Worm (Caenorhabditis elegans) whole organism, L3 larva: ENCODE measurements around the gene H20J04.4.

Source experiments
- R02D3.7 ChIP-seq: fragments of 150-350 bp; optimal IDR thresholded peaks from 2 replicates; lab custom pipeline; 2014; ENCODE audit warnings: missing biosample characterization, missing genetic modification characterization
- ZK546.5 ChIP-seq: sonication (generic microtip); optimal IDR thresholded peaks from 2 replicates; lab custom pipeline; 2017; ENCODE audit warnings: missing biosample characterization, missing genetic modification characterization
- aly-2 ChIP-seq: fragments of 150-350 bp; optimal IDR thresholded peaks from 2 replicates; lab custom pipeline; 2014; ENCODE audit warnings: missing biosample characterization, missing genetic modification characterization
- ama-1 ChIP-seq: fragments of 150-350 bp; optimal IDR thresholded peaks from 2 replicates; lab custom pipeline; 2018
- ceh-16 ChIP-seq: sonication (generic microtip); optimal IDR thresholded peaks from 2 replicates; lab custom pipeline; 2017; ENCODE audit warnings: missing biosample characterization, missing genetic modification characterization
- ceh-28 ChIP-seq: fragments of 150-350 bp; optimal IDR thresholded peaks from 2 replicates; lab custom pipeline; 2014; ENCODE audit warnings: missing biosample characterization, missing genetic modification reagents, missing genetic modification characterization
- ceh-82 ChIP-seq: fragments of 150-350 bp; optimal IDR thresholded peaks from 2 replicates; lab custom pipeline; 2014; ENCODE audit warnings: missing biosample characterization, missing genetic modification characterization
- daf-12 ChIP-seq: fragments of 150-350 bp; optimal IDR thresholded peaks from 2 replicates; lab custom pipeline; 2014; ENCODE audit warnings: missing biosample characterization, missing genetic modification reagents, missing genetic modification characterization
- egl-27 ChIP-seq: sonication (generic microtip); optimal IDR thresholded peaks from 4 replicates; lab custom pipeline; 2017; ENCODE audit warnings: missing biosample characterization, missing genetic modification reagents, missing genetic modification characterization
- egl-5 ChIP-seq: fragments of 150-350 bp; optimal IDR thresholded peaks from 2 replicates; lab custom pipeline; 2017; ENCODE audit warnings: missing biosample characterization, missing genetic modification reagents, missing genetic modification characterization, inconsistent platforms
- elt-1 ChIP-seq: fragments of 150-350 bp; optimal IDR thresholded peaks from 2 replicates; lab custom pipeline; 2014; ENCODE audit warnings: missing biosample characterization, missing genetic modification characterization
- elt-2 ChIP-seq: sonication (generic microtip); optimal IDR thresholded peaks from 2 replicates; lab custom pipeline; 2016; ENCODE audit warnings: missing genetic modification reagents, mild to moderate bottlenecking, missing genetic modification characterization, missing compliant biosample characterization
- eor-1 ChIP-seq, 2 experiments: fragments of 150-350 bp; optimal IDR thresholded peaks; 2 replicates each; lab custom pipeline; 2014 to 2018; ENCODE audit warnings: missing biosample characterization in 2 of 2, missing genetic modification characterization in 2 of 2
- fkh-10 ChIP-seq: sonication (generic microtip); optimal IDR thresholded peaks from 2 replicates; lab custom pipeline; 2017; ENCODE audit warnings: missing biosample characterization, missing genetic modification reagents, missing genetic modification characterization
- fkh-2 ChIP-seq: fragments of 150-350 bp; optimal IDR thresholded peaks from 2 replicates; lab custom pipeline; 2014; ENCODE audit warnings: missing biosample characterization, missing genetic modification reagents, missing genetic modification characterization
- fos-1 ChIP-seq: fragments of 150-350 bp; optimal IDR thresholded peaks from 2 replicates; lab custom pipeline; 2014; ENCODE audit warnings: missing biosample characterization, missing genetic modification characterization
- hmg-11 ChIP-seq: sonication (generic microtip); optimal IDR thresholded peaks from 2 replicates; lab custom pipeline; 2016; ENCODE audit warnings: missing genetic modification characterization, missing compliant biosample characterization
- jun-1 ChIP-seq: fragments of 150-350 bp; optimal IDR thresholded peaks from 2 replicates; lab custom pipeline; 2014; ENCODE audit warnings: missing biosample characterization, missing genetic modification reagents, missing genetic modification characterization
- lin-15B ChIP-seq: fragments of 150-350 bp; optimal IDR thresholded peaks from 2 replicates; lab custom pipeline; 2014; ENCODE audit warnings: missing biosample characterization, missing genetic modification characterization
- mdl-1 ChIP-seq: fragments of 150-350 bp; optimal IDR thresholded peaks from 2 replicates; lab custom pipeline; 2014; ENCODE audit warnings: missing biosample characterization, missing genetic modification characterization
- mml-1 ChIP-seq: fragments of 150-350 bp; sonication (generic microtip); optimal IDR thresholded peaks from 3 replicates; lab custom pipeline; 2014; ENCODE audit warnings: missing biosample characterization, missing genetic modification characterization
- nfya-1 ChIP-seq: sonication (generic microtip); optimal IDR thresholded peaks from 2 replicates; lab custom pipeline; 2017; ENCODE audit warnings: missing genetic modification characterization, mild to moderate bottlenecking, missing compliant biosample characterization, antibody characterized with exemption, moderate library complexity; ENCODE audit not compliant: insufficient read depth
- nhr-11 ChIP-seq: fragments of 150-350 bp; optimal IDR thresholded peaks from 2 replicates; lab custom pipeline; 2014; ENCODE audit warnings: missing biosample characterization, missing genetic modification characterization
- nhr-25 ChIP-seq: sonication (generic microtip); optimal IDR thresholded peaks from 2 replicates; lab custom pipeline; 2017; ENCODE audit warnings: missing biosample characterization, missing genetic modification characterization
- nhr-43 ChIP-seq: sonication (generic microtip); optimal IDR thresholded peaks from 2 replicates; lab custom pipeline; 2016; ENCODE audit warnings: mild to moderate bottlenecking, missing genetic modification characterization, missing compliant biosample characterization; ENCODE audit not compliant: poor library complexity, severe bottlenecking
- nhr-76 ChIP-seq: fragments of 150-350 bp; sonication (generic microtip); optimal IDR thresholded peaks from 5 replicates; lab custom pipeline; 2014; ENCODE audit warnings: missing biosample characterization, missing genetic modification characterization
- pha-4 ChIP-seq: fragments of 150-350 bp; optimal IDR thresholded peaks from 2 replicates; lab custom pipeline; 2014; ENCODE audit warnings: missing biosample characterization, missing genetic modification reagents, missing genetic modification characterization
- pqm-1 ChIP-seq: fragments of 150-350 bp; optimal IDR thresholded peaks from 2 replicates; lab custom pipeline; 2017; ENCODE audit warnings: missing biosample characterization, missing genetic modification characterization, inconsistent platforms
- sea-2 ChIP-seq: fragments of 150-350 bp; sonication (generic microtip); optimal IDR thresholded peaks from 4 replicates; lab custom pipeline; 2014; ENCODE audit warnings: missing biosample characterization, missing genetic modification reagents, missing genetic modification characterization
- skn-1 ChIP-seq: fragments of 150-350 bp; optimal IDR thresholded peaks from 2 replicates; lab custom pipeline; 2014; ENCODE audit warnings: missing biosample characterization, missing genetic modification characterization
- tbx-2 ChIP-seq: sonication (generic microtip); optimal IDR thresholded peaks from 2 replicates; lab custom pipeline; 2016; ENCODE audit warnings: mild to moderate bottlenecking, missing genetic modification characterization, missing compliant biosample characterization
- unc-39 ChIP-seq: sonication (generic microtip); optimal IDR thresholded peaks from 4 replicates; lab custom pipeline; 2017; ENCODE audit warnings: missing biosample characterization, missing genetic modification characterization
- unc-62 ChIP-seq: fragments of 150-350 bp; sonication (generic microtip); optimal IDR thresholded peaks from 4 replicates; lab custom pipeline; 2014; ENCODE audit warnings: missing biosample characterization, missing genetic modification reagents, missing genetic modification characterization
- zag-1 ChIP-seq: fragments of 150-350 bp; optimal IDR thresholded peaks from 2 replicates; lab custom pipeline; 2014; ENCODE audit warnings: missing biosample characterization, missing genetic modification characterization
- ztf-11 ChIP-seq: fragments of 150-350 bp; optimal IDR thresholded peaks from 2 replicates; lab custom pipeline; 2014; ENCODE audit warnings: missing biosample characterization, missing genetic modification characterization
- ztf-4 ChIP-seq: fragments of 150-350 bp; optimal IDR thresholded peaks from 2 replicates; lab custom pipeline; 2014; ENCODE audit warnings: missing biosample characterization, missing genetic modification characterization

The H20J04.4 gene

ce11 chrII:4299227-4299703 lies 29.6 kb upstream of the H20J04.4 start, which contains the start of gene sco-1 (continued):
- TF ChIP-seq mml-1 (tag; lab: Kevin White, UChicago) (no peak), fkh-2 (tag; lab: Kevin White, UChicago) (peak; percentile 8), nhr-11 (tag; lab: Kevin White, UChicago) (peak; percentile 48), pqm-1 (peak; percentile 87), egl-5 (tag; lab: Kevin White, UChicago) (peak; percentile 96), sea-2 (no peak), fos-1 (tag; lab: Kevin White, UChicago) (peak; percentile 46), hmg-11 (tag; lab: Kevin White, UChicago) (peak; percentile 93), tbx-2 (tag; lab: Kevin White, UChicago) (peak; percentile 78), pha-4 (tag; lab: Kevin White, UChicago) (peak; percentile 100), ceh-16 (tag; lab: Kevin White, UChicago) (peak; percentile 56), ztf-11 (tag; lab: Kevin White, UChicago) (no peak), nfya-1 (tag; lab: Kevin White, UChicago) (peak; percentile 96), nhr-43 (tag; lab: Kevin White, UChicago) (peak; percentile 98), zag-1 (tag; lab: Kevin White, UChicago) (no peak), fkh-10 (peak; percentile 94), R02D3.7 (tag; lab: Kevin White, UChicago) (peak; percentile 100), lin-15B (tag; lab: Kevin White, UChicago) (peak; percentile 99), egl-27 (tag; lab: Kevin White, UChicago) (peak; percentile 80), elt-2 (peak; percentile 78), mdl-1 (peak; percentile 24)

- no peak for TF ChIP-seq nhr-76 (tag; lab: Kevin White, UChicago)
- TF ChIP-seq R02D3.7 (tag; lab: Kevin White, UChicago): no peak
Observed at ce11 chrII:4301307-4301706, 27.5 kb upstream of the H20J04.4 start, which contains the start of gene gtf-2F1. gtf-2F1 (plus strand) TSS chrII:4301607.

ce11 chrII:4306921-4307630 lies 21.7 kb upstream of the H20J04.4 start, which contains the start of gene Y52E8A.3:
Y52E8A.3 (minus strand) TSS chrII:4306971.
- TF ChIP-seq nhr-25 (no peak), ZK546.5 (tag; lab: Kevin White, UChicago) (no peak), egl-27 (tag; lab: Kevin White, UChicago) (no peak), mdl-1 (no peak), jun-1 (no peak), skn-1 (tag; lab: Kevin White, UChicago) (no peak), hmg-11 (tag; lab: Kevin White, UChicago) (no peak), mml-1 (tag; lab: Kevin White, UChicago) (no peak), aly-2 (no peak), daf-12 (tag; lab: Kevin White, UChicago) (no peak)

- no peak for TF ChIP-seq jun-1
- TF ChIP-seq ceh-28 (tag; lab: Kevin White, UChicago): no peak
- TF ChIP-seq daf-12 (tag; lab: Kevin White, UChicago): no peak
- no peak for TF ChIP-seq unc-62 (GFP tag; lab: Kevin White, UChicago)
- TF ChIP-seq fos-1 (tag; lab: Kevin White, UChicago): no peak
- no peak for TF ChIP-seq nfya-1 (tag; lab: Kevin White, UChicago)
- TF ChIP-seq mml-1 (tag; lab: Kevin White, UChicago): no peak
- TF ChIP-seq ceh-82: no peak
Observed at ce11 chrII:4312115-4312514, 16.7 kb upstream of the H20J04.4 start, which contains the start of gene plep-1. plep-1 (minus strand) TSS chrII:4312215.

ce11 chrII:4316011-4316410 lies 12.8 kb upstream of the H20J04.4 start, which contains the start of gene srw-40:
srw-40 (minus strand) TSS chrII:4316111.
- no peak for TF ChIP-seq eor-1 (tag; optimal IDR thresholded peaks at IDR 0.05; lab: Kevin White, UChicago)
- no peak for TF ChIP-seq unc-62 (GFP tag; lab: Kevin White, UChicago)
- TF ChIP-seq unc-39 (tag; lab: Kevin White, UChicago): no peak
- no peak for TF ChIP-seq ama-1 (lab: Kevin White, UChicago)
- TF ChIP-seq ceh-82: no peak
- no peak for TF ChIP-seq ztf-4 (tag; lab: Kevin White, UChicago)
- TF ChIP-seq elt-1: no peak
- TF ChIP-seq fkh-10: no peak
